Fruit fly (Drosophila melanogaster) whole organism, embryonic: ENCODE results near the gene shv.
A peak's percentile ranks its signal among the peaks of the same experiment; 100 is the strongest.

Experiments
- B-H1 ChIP-seq: fragments of 200-800 bp; sonication (Bioruptor generic); IDR thresholded peaks from 3 replicates; pipeline ENCODE4 v1.3.6; 2022; ENCODE audit warnings: missing biosample characterization, missing genetic modification characterization
- CG10209 ChIP-seq: fragments of 200-800 bp; sonication (Bioruptor generic); optimal IDR thresholded peaks from 3 replicates; lab custom pipeline; 2017; ENCODE audit warnings: missing biosample characterization, mild to moderate bottlenecking, missing genetic modification characterization, missing genetic modification reagents
- CG11723 ChIP-seq: fragments of 200-800 bp; sonication (Bioruptor generic); optimal IDR thresholded peaks from 2 replicates; lab custom pipeline; 2017; ENCODE audit warnings: missing biosample characterization, mild to moderate bottlenecking, missing genetic modification characterization
- CG13296 ChIP-seq: fragments of 200-800 bp; sonication (Bioruptor generic); optimal IDR thresholded peaks from 3 replicates; lab custom pipeline; 2018; ENCODE audit warnings: missing biosample characterization, mild to moderate bottlenecking, missing genetic modification characterization
- CG13424 ChIP-seq: fragments of 200-800 bp; sonication (Bioruptor generic); optimal IDR thresholded peaks from 2 replicates; lab custom pipeline; 2019; ENCODE audit warnings: missing biosample characterization, mild to moderate bottlenecking, missing genetic modification characterization, moderate library complexity
- CG13894 ChIP-seq: fragments of 200-800 bp; sonication (Bioruptor generic); optimal IDR thresholded peaks from 3 replicates; lab custom pipeline; 2018; ENCODE audit warnings: missing biosample characterization, mild to moderate bottlenecking, missing genetic modification characterization, moderate library complexity
- CG1529 ChIP-seq: fragments of 200-800 bp; sonication (Bioruptor generic); optimal IDR thresholded peaks from 3 replicates; lab custom pipeline; 2018; ENCODE audit warnings: missing biosample characterization, missing genetic modification characterization
- CG15696 ChIP-seq: fragments of 200-800 bp; sonication (Bioruptor generic); optimal IDR thresholded peaks from 2 replicates; lab custom pipeline; 2019; ENCODE audit warnings: missing biosample characterization, mild to moderate bottlenecking, missing genetic modification characterization, moderate library complexity
- CG16815 ChIP-seq: fragments of 200-800 bp; sonication (Bioruptor generic); optimal IDR thresholded peaks from 3 replicates; lab custom pipeline; 2017; ENCODE audit warnings: missing biosample characterization, mild to moderate bottlenecking, missing genetic modification characterization
- CG17361 ChIP-seq: fragments of 200-800 bp; sonication (Bioruptor generic); IDR thresholded peaks from 3 replicates; pipeline ENCODE4 v1.3.6; 2022; ENCODE audit warnings: missing biosample characterization, missing genetic modification characterization
- CG2712 ChIP-seq: fragments of 200-800 bp; optimal IDR thresholded peaks from 3 replicates; lab custom pipeline; 2019; ENCODE audit warnings: missing biosample characterization, mild to moderate bottlenecking, missing genetic modification characterization, moderate library complexity
- CG30431 ChIP-seq: fragments of 200-800 bp; sonication (Bioruptor generic); optimal IDR thresholded peaks from 2 replicates; lab custom pipeline; 2017; ENCODE audit warnings: missing biosample characterization, missing genetic modification characterization
- CG4404 ChIP-seq: fragments of 200-800 bp; sonication (Bioruptor generic); IDR thresholded peaks from 2 replicates; pipeline ENCODE4 v1.3.6; 2022; ENCODE audit warnings: missing biosample characterization, missing genetic modification characterization
- CG4424 ChIP-seq: fragments of 200-800 bp; sonication (Bioruptor generic); optimal IDR thresholded peaks from 3 replicates; lab custom pipeline; 2016; ENCODE audit warnings: missing biosample characterization, missing genetic modification characterization
- CG6683 ChIP-seq: fragments of 200-800 bp; sonication (Bioruptor generic); optimal IDR thresholded peaks from 2 replicates; lab custom pipeline; 2017; ENCODE audit warnings: missing biosample characterization, mild to moderate bottlenecking, missing genetic modification characterization, missing genetic modification reagents
- CG8089 ChIP-seq: fragments of 200-800 bp; sonication (Bioruptor generic); optimal IDR thresholded peaks from 3 replicates; lab custom pipeline; 2016; ENCODE audit warnings: missing biosample characterization, missing genetic modification characterization
- CkIIα-i1 ChIP-seq: fragments of 200-800 bp; sonication (Bioruptor generic); IDR thresholded peaks from 2 replicates; pipeline ENCODE4 v1.3.6; 2022; ENCODE audit warnings: missing biosample characterization, missing genetic modification characterization
- Deaf1 ChIP-seq: fragments of 200-800 bp; optimal IDR thresholded peaks from 3 replicates; lab custom pipeline; 2019; ENCODE audit warnings: missing biosample characterization, mild to moderate bottlenecking, missing genetic modification characterization, moderate library complexity
- Dip3 ChIP-seq: fragments of 200-800 bp; sonication (Bioruptor generic); optimal IDR thresholded peaks from 3 replicates; lab custom pipeline; 2016; ENCODE audit warnings: missing biosample characterization, missing genetic modification characterization
- Drgx ChIP-seq: fragments of 200-800 bp; sonication (Bioruptor generic); IDR thresholded peaks from 2 replicates; pipeline ENCODE4 v1.3.6; 2022; ENCODE audit warnings: missing biosample characterization, missing genetic modification characterization
- Ets97D ChIP-seq: fragments of 200-800 bp; sonication (Bioruptor generic); optimal IDR thresholded peaks from 3 replicates; lab custom pipeline; 2016; ENCODE audit warnings: missing biosample characterization, missing genetic modification characterization
- Fer1 ChIP-seq: fragments of 200-800 bp; sonication (Bioruptor generic); optimal IDR thresholded peaks from 2 replicates; lab custom pipeline; 2017; ENCODE audit warnings: missing biosample characterization, mild to moderate bottlenecking, missing genetic modification characterization
- Hand ChIP-seq: fragments of 200-800 bp; sonication (Bioruptor generic); optimal IDR thresholded peaks from 2 replicates; lab custom pipeline; 2017; ENCODE audit warnings: mild to moderate bottlenecking, missing biosample characterization, missing genetic modification reagents, missing genetic modification characterization
- Hmx ChIP-seq: fragments of 200-800 bp; sonication (Bioruptor generic); optimal IDR thresholded peaks from 2 replicates; lab custom pipeline; 2016; ENCODE audit warnings: missing biosample characterization, missing genetic modification characterization
- NC2α ChIP-seq: fragments of 200-800 bp; sonication (Bioruptor generic); optimal IDR thresholded peaks from 2 replicates; lab custom pipeline; 2016; ENCODE audit warnings: missing biosample characterization, missing genetic modification characterization
- Nf-YB ChIP-seq: fragments of 200-800 bp; sonication (Bioruptor generic); optimal IDR thresholded peaks from 3 replicates; lab custom pipeline; 2019; ENCODE audit warnings: missing biosample characterization, mild to moderate bottlenecking, missing genetic modification characterization, moderate library complexity
- Ptx1 ChIP-seq: fragments of 200-800 bp; sonication (Bioruptor generic); IDR thresholded peaks from 2 replicates; pipeline ENCODE4 v1.3.6; 2022; ENCODE audit warnings: missing biosample characterization, missing genetic modification characterization
- Rfx ChIP-seq: fragments of 200-800 bp; sonication (Bioruptor generic); IDR thresholded peaks from 2 replicates; pipeline ENCODE4 v1.3.6; 2022; ENCODE audit warnings: missing biosample characterization, missing genetic modification characterization
- Six4 ChIP-seq: fragments of 200-800 bp; sonication (Bioruptor generic); optimal IDR thresholded peaks from 2 replicates; lab custom pipeline; 2016; ENCODE audit warnings: missing biosample characterization, missing genetic modification characterization
- TFAM ChIP-seq: fragments of 200-800 bp; sonication (Bioruptor generic); optimal IDR thresholded peaks from 2 replicates; lab custom pipeline; 2017; ENCODE audit warnings: missing biosample characterization, missing genetic modification characterization, inconsistent platforms
- Tbp ChIP-seq: fragments of >200 bp; optimal IDR thresholded peaks from 2 replicates; lab custom pipeline; 2018; ENCODE audit warnings: missing biosample characterization, missing genetic modification characterization
- ap ChIP-seq: fragments of 200-800 bp; sonication (Bioruptor generic); IDR thresholded peaks from 2 replicates; pipeline ENCODE4 v1.3.6; 2022; ENCODE audit warnings: missing biosample characterization, missing genetic modification characterization
- bab2 ChIP-seq: fragments of 200-800 bp; sonication (Bioruptor generic); optimal IDR thresholded peaks from 2 replicates; lab custom pipeline; 2016; ENCODE audit warnings: missing biosample characterization, missing genetic modification characterization
- bsh ChIP-seq, 2 experiments: fragments of 200-800 bp; sonication (Bioruptor generic); optimal IDR thresholded peaks; 2 replicates each; lab custom pipeline; 2017 to 2018; ENCODE audit warnings: mild to moderate bottlenecking in 2 of 2, missing biosample characterization in 2 of 2, missing genetic modification characterization in 2 of 2, moderate library complexity in 1 of 2
- btn ChIP-seq: fragments of 200-800 bp; sonication (Bioruptor generic); optimal IDR thresholded peaks from 2 replicates; lab custom pipeline; 2016; ENCODE audit warnings: missing biosample characterization, missing genetic modification characterization
- corto ChIP-seq: fragments of 200-800 bp; sonication (Bioruptor generic); optimal IDR thresholded peaks from 2 replicates; lab custom pipeline; 2016; ENCODE audit warnings: missing biosample characterization, mild to moderate bottlenecking, missing genetic modification characterization, moderate library complexity
- da ChIP-seq: fragments of 200-800 bp; sonication (Bioruptor generic); optimal IDR thresholded peaks from 2 replicates; lab custom pipeline; 2016; ENCODE audit warnings: missing biosample characterization, missing genetic modification characterization
- esg ChIP-seq: fragments of 200-800 bp; sonication (Bioruptor generic); conservative IDR thresholded peaks from 2 replicates; pipeline ENCODE4 v1.3.6; 2022; ENCODE audit warnings: missing biosample characterization, missing genetic modification characterization
- otp ChIP-seq: fragments of 200-800 bp; sonication (Bioruptor generic); IDR thresholded peaks from 3 replicates; pipeline ENCODE4, ENCODE4 v1.3.6; 2022; ENCODE audit warnings: missing biosample characterization, missing genetic modification characterization
- pnt ChIP-seq: fragments of 200-800 bp; sonication (Bioruptor generic); optimal IDR thresholded peaks from 3 replicates; lab custom pipeline; 2016; ENCODE audit warnings: missing biosample characterization, missing genetic modification characterization
- prd ChIP-seq, 3 experiments: fragments of >200 bp in 2 of 3; fragments of 200-800 bp in 1 of 3; sonication (Bioruptor generic) in 1 of 3; optimal IDR thresholded peaks in 2 of 3; IDR thresholded peaks in 1 of 3; 2 replicates in 2 of 3; 3 replicates in 1 of 3; pipeline versions ENCODE4 v1.3.6 to Lab custom; 2017 to 2022; ENCODE audit warnings: missing biosample characterization in 1 of 3, missing genetic modification characterization in 1 of 3
- psq ChIP-seq: fragments of 200-800 bp; sonication (Bioruptor generic); optimal IDR thresholded peaks from 2 replicates; lab custom pipeline; 2017; ENCODE audit warnings: missing biosample characterization, missing genetic modification characterization
- sc ChIP-seq, 3 experiments: fragments of >200 bp in 2 of 3; fragments of 200-800 bp in 1 of 3; sonication (Bioruptor generic) in 1 of 3; optimal IDR thresholded peaks; 2 replicates in 2 of 3; 3 replicates in 1 of 3; lab custom pipeline; 2017; ENCODE audit warnings: mild to moderate bottlenecking in 1 of 3, missing biosample characterization in 1 of 3, missing genetic modification characterization in 1 of 3, missing genetic modification reagents in 1 of 3
- sens-2 ChIP-seq: fragments of 200-800 bp; sonication (Bioruptor generic); IDR thresholded peaks from 2 replicates; pipeline ENCODE4 v1.3.6; 2022; ENCODE audit warnings: missing biosample characterization, missing genetic modification characterization
- slou ChIP-seq: fragments of 200-800 bp; sonication (Bioruptor generic); optimal IDR thresholded peaks from 3 replicates; lab custom pipeline; 2016; ENCODE audit warnings: missing biosample characterization, missing genetic modification characterization
- twi ChIP-seq: fragments of 200-800 bp; optimal IDR thresholded peaks from 2 replicates; lab custom pipeline; 2019; ENCODE audit warnings: missing biosample characterization, mild to moderate bottlenecking, missing genetic modification characterization, moderate library complexity
- vvl ChIP-seq: fragments of 200-800 bp; sonication (Bioruptor generic); IDR thresholded peaks from 2 replicates; pipeline ENCODE4 v1.3.6; 2022; ENCODE audit warnings: missing biosample characterization, missing genetic modification characterization
- z ChIP-seq: fragments of 200-800 bp; sonication (Bioruptor generic); IDR thresholded peaks from 3 replicates; pipeline ENCODE4 v1.3.6; 2022; ENCODE audit warnings: missing biosample characterization, missing genetic modification characterization

shv gene

dm6 chr2L:439339-439738, 13.6 kb upstream of the shv start (continued):
- TF ChIP-seq vvl (GFP tag; lab: Robert Waterston, UW) (no peak), B-H1 (GFP tag; lab: Robert Waterston, UW) (no peak), Hand (no peak), TFAM (GFP tag; lab: Kevin White, UChicago) (no peak), corto (peak; percentile 43), CG17361 (GFP tag; lab: Robert Waterston, UW) (0 out of 3 replicates have a peak, but pooled peaks have one; percentile 23), bab2 (no peak), Ets97D (GFP tag; lab: Kevin White, UChicago) (no peak), CG2712 (peak; percentile 53), CG13296 (GFP tag; lab: Kevin White, UChicago) (no peak), ap (GFP tag; lab: Robert Waterston, UW) (no peak), CkIIα-i1 (GFP tag; lab: Robert Waterston, UW) (no peak), da (GFP tag; lab: Kevin White, UChicago) (no peak), NC2α (GFP tag; lab: Kevin White, UChicago) (no peak), Ptx1 (GFP tag; lab: Robert Waterston, UW) (no peak), Drgx (GFP tag; lab: Robert Waterston, UW) (peak; percentile 68), CG8089 (GFP tag; lab: Kevin White, UChicago) (no peak), Tbp (GFP tag; lab: Kevin White, UChicago) (no peak), Rfx (no peak)

- TF ChIP-seq pnt (GFP tag; lab: Kevin White, UChicago), result no peak
- TF ChIP-seq prd (optimal IDR thresholded peaks at IDR 0.05; lab: Kevin White, UChicago), result no peak
- 0 out of 3 replicates have a peak, but pooled peaks have one; percentile 40 for TF ChIP-seq prd (GFP tag; IDR thresholded peaks at IDR 0.05; lab: Robert Waterston, UW)
- TF ChIP-seq CG4424 (GFP tag; lab: Kevin White, UChicago), result peak; percentile 60
- TF ChIP-seq da (GFP tag; lab: Kevin White, UChicago), result no peak
- peak; percentile 43 for TF ChIP-seq CG13424 (tag; lab: Kevin White, UChicago)
- TF ChIP-seq CG30431 (GFP tag; lab: Kevin White, UChicago), result peak; percentile 58
- TF ChIP-seq CG15696, result peak; percentile 89
- TF ChIP-seq btn (GFP tag; lab: Kevin White, UChicago), result no peak
- TF ChIP-seq CG4404 (GFP tag; lab: Robert Waterston, UW), result peak; percentile 70
- peak; percentile 34 for TF ChIP-seq psq (GFP tag; lab: Kevin White, UChicago)
- TF ChIP-seq twi (tag; lab: Kevin White, UChicago), result peak; percentile 21
- no peak for TF ChIP-seq otp
- peak; percentile 57 for TF ChIP-seq Nf-YB (GFP tag; lab: Kevin White, UChicago)
- TF ChIP-seq CG11723 (GFP tag; lab: Kevin White, UChicago), result no peak
- peak; percentile 66 for TF ChIP-seq corto
- TF ChIP-seq sens-2 (GFP tag; lab: Robert Waterston, UW), result no peak
- TF ChIP-seq CG10209 (GFP tag; lab: Kevin White, UChicago), result peak; percentile 37
- TF ChIP-seq esg (GFP tag; lab: Robert Waterston, UW), result peak; percentile 17; the same call in 1 of the 2 replicates
- TF ChIP-seq Fer1, result no peak
- TF ChIP-seq CG1529 (GFP tag; lab: Kevin White, UChicago), result peak; percentile 43
- no peak for TF ChIP-seq CG6683
- peak; percentile 5 for TF ChIP-seq Deaf1 (tag; lab: Kevin White, UChicago)
- no peak for TF ChIP-seq slou
- no peak for TF ChIP-seq ap (GFP tag; lab: Robert Waterston, UW)
- TF ChIP-seq Six4 (GFP tag; lab: Kevin White, UChicago), result peak; percentile 32
- TF ChIP-seq CG2712, result peak; percentile 88
- TF ChIP-seq Hmx (GFP tag; lab: Kevin White, UChicago), result no peak
- peak; percentile 71 to 85 for TF ChIP-seq bsh (GFP tag; optimal IDR thresholded peaks at IDR 0.05; lab: Kevin White, UChicago)
- no peak for TF ChIP-seq CG13894 (tag; lab: Kevin White, UChicago)
- no peak for TF ChIP-seq sc (optimal IDR thresholded peaks at IDR 0.05; lab: Kevin White, UChicago)
- TF ChIP-seq sc (GFP tag; optimal IDR thresholded peaks at IDR 0.05; lab: Kevin White, UChicago), result peak; percentile 45
- TF ChIP-seq CG16815 (GFP tag; lab: Kevin White, UChicago), result peak; percentile 81
- TF ChIP-seq z (GFP tag; lab: Robert Waterston, UW), result no peak
- no peak for TF ChIP-seq Dip3 (GFP tag; lab: Kevin White, UChicago)
These were observed 12.1 kb upstream of the shv start for dm6 chr2L:440638-441454.
